Fruit fly (Drosophila melanogaster): ENCODE results near the gene Apl.

The Apl gene

dm6 chr3L:16640509-16641068, 45.6 kb downstream of the Apl start (continued):
- TF ChIP-seq CG11398 (GFP tag; optimal IDR thresholded peaks at IDR 0.05) (no peak), CG8359 (GFP tag; optimal IDR thresholded peaks at IDR 0.05; ENCODE audit: borderline replicate concordance) (peak; percentile 53), Dfd (GFP tag; optimal IDR thresholded peaks at IDR 0.05) (no peak), CG34376 (GFP tag; optimal IDR thresholded peaks at IDR 0.05) (no peak), tna (GFP tag; IDR thresholded peaks at IDR 0.05; ENCODE audit: partially characterized antibody) (no peak), CG4328 (GFP tag; optimal IDR thresholded peaks at IDR 0.05) (no peak), psq (GFP tag; optimal IDR thresholded peaks at IDR 0.05) (no peak), mld (GFP tag; IDR thresholded peaks at IDR 0.05; ENCODE audit: partially characterized antibody) (no peak), CG4617 (GFP tag; optimal IDR thresholded peaks at IDR 0.05; ENCODE audit: borderline replicate concordance) (no peak), Neu2 (GFP tag; optimal IDR thresholded peaks at IDR 0.05; ENCODE audit: borderline replicate concordance) (no peak), Sox102F (GFP tag; optimal IDR thresholded peaks at IDR 0.05) (peak; percentile 28), CG12236 (GFP tag; optimal IDR thresholded peaks at IDR 0.05) (no peak), gt (GFP tag; IDR thresholded peaks at IDR 0.05) (no peak), lmd (GFP tag; IDR thresholded peaks at IDR 0.05) (no peak), tx (GFP tag; optimal IDR thresholded peaks at IDR 0.05) (no peak), exex (tag; optimal IDR thresholded peaks at IDR 0.05) (no peak), crol (GFP tag; IDR thresholded peaks at IDR 0.05) (peak; percentile 54), Myb (GFP tag; optimal IDR thresholded peaks at IDR 0.05) (no peak), gsb-n (tag; optimal IDR thresholded peaks at IDR 0.05) (peak; percentile 77), cwo (GFP tag; optimal IDR thresholded peaks at IDR 0.05) (no peak), Aef1 (GFP tag; IDR thresholded peaks at IDR 0.05) (no peak), CG2199 (GFP tag; IDR thresholded peaks at IDR 0.05) (no peak), CG11247 (GFP tag; IDR thresholded peaks at IDR 0.05) (no peak), dati (GFP tag; IDR thresholded peaks at IDR 0.05) (no peak), ind (GFP tag; optimal IDR thresholded peaks at IDR 0.05) (no peak), CG16779 (GFP tag; IDR thresholded peaks at IDR 0.05) (no peak), hb (GFP tag; IDR thresholded peaks at IDR 0.05; ENCODE audit: partially characterized antibody) (no peak), Drgx (GFP tag; IDR thresholded peaks at IDR 0.05) (no peak), sr (GFP tag; IDR thresholded peaks at IDR 0.05) (no peak), CG9437 (GFP tag; optimal IDR thresholded peaks at IDR 0.05) (no peak), CG1603 (tag; optimal IDR thresholded peaks at IDR 0.05) (no peak), caup (GFP tag; optimal IDR thresholded peaks at IDR 0.05; ENCODE audit: severe bottlenecking) (no peak), Six4 (GFP tag; optimal IDR thresholded peaks at IDR 0.05) (no peak), CG4820 (GFP tag; optimal IDR thresholded peaks at IDR 0.05) (peak; percentile 13), CG11085 (GFP tag; IDR thresholded peaks at IDR 0.05) (no peak), NK7.1 (GFP tag; optimal IDR thresholded peaks at IDR 0.05) (no peak), D19B (GFP tag; optimal IDR thresholded peaks at IDR 0.05) (no peak), CG12071 (GFP tag; optimal IDR thresholded peaks at IDR 0.05) (no peak), peb (GFP tag; IDR thresholded peaks at IDR 0.05) (no peak), CG34422 (GFP tag; IDR thresholded peaks at IDR 0.05) (no peak), ham (GFP tag; IDR thresholded peaks at IDR 0.05) (no peak), CG10321 (GFP tag; IDR thresholded peaks at IDR 0.05) (no peak), tll (GFP tag; optimal IDR thresholded peaks at IDR 0.05) (peak in 1 of 2 experiments; percentile 8), wor (GFP tag; IDR thresholded peaks at IDR 0.05) (no peak), tup (GFP tag; optimal IDR thresholded peaks at IDR 0.05) (no peak), Side (GFP tag; optimal IDR thresholded peaks at IDR 0.05) (no peak), CrebB (tag; optimal IDR thresholded peaks at IDR 0.05) (no peak), Pdp1 (GFP tag; optimal IDR thresholded peaks at IDR 0.05) (no peak), YL-1 (GFP tag; optimal IDR thresholded peaks at IDR 0.05) (no peak), CG6791 (GFP tag; IDR thresholded peaks at IDR 0.05; ENCODE audit: partially characterized antibody) (no peak), NfI (GFP tag; optimal IDR thresholded peaks at IDR 0.05) (no peak)

Data from whole organism, embryonic.